Fruit fly (Drosophila melanogaster): ENCODE results near the gene mei-9.

mei-9 gene

dm6 chrX:4366196-4366595, 47.6 kb upstream of the mei-9 start, which contains the start of gene CG3626 (continued):
- TF ChIP-seq D19A (tag; optimal IDR thresholded peaks at IDR 0.05): no peak
- no peak for TF ChIP-seq NFAT (GFP tag; IDR thresholded peaks at IDR 0.05)
- no peak for TF ChIP-seq vfl (GFP tag; optimal IDR thresholded peaks at IDR 0.05)
- TF ChIP-seq CG9932 (GFP tag; IDR thresholded peaks at IDR 0.05): peak; percentile 60
- peak; percentile 85 for TF ChIP-seq Hmr (GFP tag; optimal IDR thresholded peaks at IDR 0.05)
- no peak for TF ChIP-seq bab2 (GFP tag; optimal IDR thresholded peaks at IDR 0.05)
- TF ChIP-seq Atf-2 (GFP tag; optimal IDR thresholded peaks at IDR 0.05): no peak
- TF ChIP-seq onecut (GFP tag; IDR thresholded peaks at IDR 0.05): no peak
- TF ChIP-seq CG11247 (GFP tag; IDR thresholded peaks at IDR 0.05): no peak
- TF ChIP-seq CG13775 (GFP tag; optimal IDR thresholded peaks at IDR 0.05): no peak
- TF ChIP-seq gt (GFP tag; IDR thresholded peaks at IDR 0.05): no peak
- TF ChIP-seq caup (GFP tag; optimal IDR thresholded peaks at IDR 0.05; ENCODE audit: severe bottlenecking): no peak
- TF ChIP-seq dm (GFP tag; optimal IDR thresholded peaks at IDR 0.05): no peak
- no peak for TF ChIP-seq gsb-n (tag; optimal IDR thresholded peaks at IDR 0.05)
- TF ChIP-seq CG32772 (GFP tag; IDR thresholded peaks at IDR 0.05): no peak
- TF ChIP-seq peb (GFP tag; IDR thresholded peaks at IDR 0.05): no peak
- no peak for TF ChIP-seq disco-r (GFP tag; optimal IDR thresholded peaks at IDR 0.05)
- no peak for TF ChIP-seq CG15011 (GFP tag; optimal IDR thresholded peaks at IDR 0.05)
- no peak for TF ChIP-seq TFAM (GFP tag; optimal IDR thresholded peaks at IDR 0.05)
- TF ChIP-seq Bteb2 (GFP tag; optimal IDR thresholded peaks at IDR 0.05): no peak
- TF ChIP-seq CG4360 (GFP tag; IDR thresholded peaks at IDR 0.05): no peak; the same call in 1 of the 2 replicates
- TF ChIP-seq bbx (GFP tag; IDR thresholded peaks at IDR 0.05; ENCODE audit: partially characterized antibody): peak; percentile 84
- TF ChIP-seq ac (GFP tag; optimal IDR thresholded peaks at IDR 0.05): no peak
- peak; percentile 80 for TF ChIP-seq sna (GFP tag; IDR thresholded peaks at IDR 0.05; ENCODE audit: partially characterized antibody)
- TF ChIP-seq ssp (GFP tag; IDR thresholded peaks at IDR 0.05): no peak
- no peak for TF ChIP-seq CG4328 (GFP tag; optimal IDR thresholded peaks at IDR 0.05)
- peak; percentile 50 for TF ChIP-seq Dp (GFP tag; optimal IDR thresholded peaks at IDR 0.05)
- TF ChIP-seq CG6654 (GFP tag; optimal IDR thresholded peaks at IDR 0.05): no peak
- TF ChIP-seq CG6689 (GFP tag; IDR thresholded peaks at IDR 0.05): no peak
- TF ChIP-seq Pdp1 (GFP tag; optimal IDR thresholded peaks at IDR 0.05): no peak
- TF ChIP-seq Drgx (GFP tag; IDR thresholded peaks at IDR 0.05): no peak
- TF ChIP-seq zen2 (GFP tag; IDR thresholded peaks at IDR 0.05; ENCODE audit: partially characterized antibody): peak; percentile 65
- peak; percentile 41 for TF ChIP-seq HmgD (GFP tag; optimal IDR thresholded peaks at IDR 0.05)
- TF ChIP-seq CG8281 (tag; optimal IDR thresholded peaks at IDR 0.05): no peak
- TF ChIP-seq Fer3 (tag; optimal IDR thresholded peaks at IDR 0.05): no peak
- no peak for TF ChIP-seq CG11696 (GFP tag; IDR thresholded peaks at IDR 0.05)
- no peak for TF ChIP-seq CG11093 (GFP tag; IDR thresholded peaks at IDR 0.05)
- no peak for TF ChIP-seq pros (GFP tag; optimal IDR thresholded peaks at IDR 0.05)
- TF ChIP-seq Mrtf (GFP tag; IDR thresholded peaks at IDR 0.05): no peak
- TF ChIP-seq CG14860 (GFP tag; IDR thresholded peaks at IDR 0.05; ENCODE audit: partially characterized antibody): peak; percentile 44; the same call in 2 of the 3 replicates
- TF ChIP-seq Mes4 (GFP tag; optimal IDR thresholded peaks at IDR 0.05): no peak
- no peak for TF ChIP-seq CG17361 (GFP tag; IDR thresholded peaks at IDR 0.05)
- no peak for TF ChIP-seq cad (GFP tag; optimal IDR thresholded peaks at IDR 0.05)
- no peak for TF ChIP-seq E2f1 (GFP tag; IDR thresholded peaks at IDR 0.05)
- TF ChIP-seq run (tag; optimal IDR thresholded peaks at IDR 0.05): no peak
- no peak for TF ChIP-seq lmd (GFP tag; IDR thresholded peaks at IDR 0.05)
- TF ChIP-seq ase (GFP tag; IDR thresholded peaks at IDR 0.05): no peak
- TF ChIP-seq CG2202 (tag; optimal IDR thresholded peaks at IDR 0.05): no peak
- peak; percentile 72 for TF ChIP-seq CG3847 (GFP tag; IDR thresholded peaks at IDR 0.05)
- TF ChIP-seq NfI (GFP tag; optimal IDR thresholded peaks at IDR 0.05): no peak
- no peak for TF ChIP-seq CG15479 (GFP tag; optimal IDR thresholded peaks at IDR 0.05)
- TF ChIP-seq pita (GFP tag; optimal IDR thresholded peaks at IDR 0.05): peak; percentile 86
